Worm (Caenorhabditis elegans) whole organism, young adult: ENCODE data around the gene sul-3.

ENCODE experiments used
- K11D2.4 ChIP-seq: fragments of 200-800 bp; sonication (Bioruptor generic); IDR thresholded peaks from 2 replicates; pipeline ENCODE4 v1.3.6; 2022; ENCODE audit warnings: missing genetic modification reagents, missing genetic modification characterization, missing compliant biosample characterization
- atf-7 ChIP-seq: sonication (generic microtip); optimal IDR thresholded peaks from 2 replicates; lab custom pipeline; 2017; ENCODE audit warnings: mild to moderate bottlenecking, missing genetic modification characterization, missing compliant biosample characterization
- attf-3 ChIP-seq: fragments of 200-800 bp; sonication (Bioruptor generic); conservative IDR thresholded peaks from 2 replicates; pipeline ENCODE4 v1.3.6; 2022; ENCODE audit warnings: missing genetic modification reagents, missing genetic modification characterization, missing compliant biosample characterization
- bed-2 ChIP-seq: fragments of 200-800 bp; sonication (Bioruptor generic); IDR thresholded peaks from 2 replicates; pipeline ENCODE4 v1.3.6; 2022; ENCODE audit warnings: missing genetic modification reagents, missing genetic modification characterization, missing compliant biosample characterization
- ccch-3 ChIP-seq: fragments of 200-800 bp; sonication (Bioruptor generic); optimal IDR thresholded peaks from 2 replicates; lab custom pipeline; 2018; ENCODE audit warnings: mild to moderate bottlenecking, missing genetic modification characterization, missing compliant biosample characterization
- him-1 ChIP-seq: sonication (generic microtip); optimal IDR thresholded peaks from 2 replicates; lab custom pipeline; 2016; ENCODE audit warnings: missing genotype, missing genetic modification reagents, missing genetic modification characterization, missing compliant biosample characterization
- lin-35 ChIP-seq, 3 experiments: fragments of 150-350 bp in 2 of 3; sonication (generic microtip) in 1 of 3; optimal IDR thresholded peaks; 2 replicates each; lab custom pipeline; 2014 to 2018; ENCODE audit warnings: missing biosample characterization in 3 of 3, missing genetic modification characterization in 3 of 3, missing genetic modification reagents in 3 of 3
- lir-1 ChIP-seq: fragments of 200-800 bp; sonication (Bioruptor generic); conservative IDR thresholded peaks from 2 replicates; pipeline ENCODE4 v1.3.6; 2022; ENCODE audit warnings: missing genetic modification reagents, missing genetic modification characterization, missing compliant biosample characterization
- nhr-27 ChIP-seq: fragments of 200-800 bp; sonication (Bioruptor generic); optimal IDR thresholded peaks from 2 replicates; lab custom pipeline; 2018; ENCODE audit warnings: mild to moderate bottlenecking, missing genetic modification characterization, moderate library complexity, missing compliant biosample characterization
- pha-4 ChIP-seq: fragments of 150-350 bp; sonication (generic microtip); optimal IDR thresholded peaks from 2 replicates; lab custom pipeline; 2014; ENCODE audit warnings: missing biosample characterization, missing genetic modification reagents, missing genetic modification characterization
- snpc-4 ChIP-seq, 5 experiments: fragments of 150-350 bp in 1 of 5; sonication (generic microtip) in 4 of 5; optimal IDR thresholded peaks; 2 replicates each; lab custom pipeline; 2014 to 2018; ENCODE audit warnings: missing genetic modification characterization in 5 of 5, missing biosample characterization in 3 of 5, antibody characterized with exemption in 2 of 5, mild to moderate bottlenecking in 2 of 5, missing compliant biosample characterization in 2 of 5, missing genotype in 2 of 5, moderate library complexity in 2 of 5, missing genetic modification reagents in 1 of 5
- somi-1 ChIP-seq: fragments of 200-800 bp; sonication (Bioruptor generic); optimal IDR thresholded peaks from 2 replicates; lab custom pipeline; 2018; ENCODE audit warnings: mild to moderate bottlenecking, missing genetic modification characterization, missing compliant biosample characterization
- tbx-9 ChIP-seq: sonication (generic microtip); optimal IDR thresholded peaks from 2 replicates; lab custom pipeline; 2016; ENCODE audit warnings: borderline replicate concordance, missing genetic modification characterization, inconsistent platforms, missing compliant biosample characterization
- ztf-6 ChIP-seq: fragments of 200-800 bp; sonication (Bioruptor generic); IDR thresholded peaks from 2 replicates; pipeline ENCODE4 v1.3.6; 2022; ENCODE audit warnings: missing genetic modification reagents, missing genetic modification characterization, missing compliant biosample characterization

- TF ChIP-seq him-1 (tag; lab: Kevin White, UChicago) (no peak), atf-7 (tag; lab: Kevin White, UChicago) (no peak), nhr-27 (no peak), somi-1 (GFP tag; lab: Kevin White, UChicago) (no peak), ccch-3 (GFP tag; lab: Kevin White, UChicago) (no peak), K11D2.4 (GFP tag; lab: Robert Waterston, UW) (no peak), bed-2 (GFP tag; lab: Robert Waterston, UW) (no peak), snpc-4 (GFP tag; optimal IDR thresholded peaks at IDR 0.05; lab: Kevin White, UChicago) (no peak), snpc-4 (tag; optimal IDR thresholded peaks at IDR 0.05; lab: Kevin White, UChicago) (no peak), lin-35 (GFP tag; optimal IDR thresholded peaks at IDR 0.05; lab: Kevin White, UChicago) (no peak), tbx-9 (tag; lab: Kevin White, UChicago) (no peak), lir-1 (GFP tag; lab: Robert Waterston, UW) (no peak), ztf-6 (no peak), pha-4 (tag; lab: Kevin White, UChicago) (no peak), attf-3 (GFP tag; lab: Robert Waterston, UW) (no peak)
Observed at ce11 chrX:7875854-7876253, 41.8 kb upstream of the sul-3 start, which contains the start of gene cca-1.
